Worm (Caenorhabditis elegans): ENCODE data around the gene W07G4.8.

The W07G4.8 gene

DNA sequence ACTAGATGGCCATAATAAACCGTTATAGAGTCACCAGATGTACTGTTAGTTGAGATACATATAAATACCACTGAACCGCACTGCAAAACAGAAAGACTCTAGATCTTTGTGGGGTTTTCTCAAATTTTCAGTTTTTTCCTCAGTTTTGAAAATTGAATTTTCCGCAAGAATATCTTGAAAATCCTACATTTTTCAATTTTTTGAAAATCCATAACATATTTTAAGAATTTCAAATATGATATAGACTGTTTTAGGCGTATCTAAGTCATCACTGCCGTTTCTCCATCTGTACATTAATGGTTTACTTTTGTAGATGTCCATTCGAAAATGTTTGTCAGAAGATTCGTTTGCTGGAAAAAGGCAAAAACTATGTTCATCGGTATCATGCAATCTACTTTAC is 12.5 kb upstream of the W07G4.8 start, which contains the start of gene F42E8.1:
F42E8.1 (plus strand) TSS at position 301 of the 400 bp plus-strand sequence.
- TF ChIP-seq K09A11.1 (tag; optimal IDR thresholded peaks at IDR 0.05; ENCODE audit: insufficient read depth): no peak
- TF ChIP-seq nhr-232 (tag; optimal IDR thresholded peaks at IDR 0.05): no peak
- TF ChIP-seq npax-4 (tag; optimal IDR thresholded peaks at IDR 0.05): no peak

DNA sequence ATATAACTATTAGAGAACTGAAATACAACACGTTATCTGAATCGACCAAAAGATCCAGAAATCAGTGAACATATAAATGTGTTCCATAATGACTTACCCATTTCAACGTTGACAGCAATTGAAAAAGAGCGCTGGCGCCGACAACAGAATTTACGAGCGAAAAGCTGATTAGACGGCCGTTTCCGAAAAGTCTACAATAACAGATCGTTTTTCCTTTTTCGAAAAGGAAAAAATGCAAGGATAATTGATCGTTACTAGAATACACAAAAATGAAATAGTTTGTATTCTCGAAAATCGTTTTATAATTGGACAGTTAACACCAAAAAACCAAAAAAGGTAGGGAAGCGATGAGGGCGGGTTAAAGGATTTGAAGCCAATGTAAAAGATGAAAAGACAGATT is 4.3 kb upstream of the W07G4.8 start, which contains the start of gene srr-1:
srr-1 (minus strand) TSS at position 101 of the 400 bp plus-strand sequence.
- TF ChIP-seq C38D4.7 (GFP tag; optimal IDR thresholded peaks at IDR 0.05) (no peak), madf-2 (tag; optimal IDR thresholded peaks at IDR 0.05) (no peak), ref-2 (tag; optimal IDR thresholded peaks at IDR 0.05) (no peak), ceh-48 (tag; optimal IDR thresholded peaks at IDR 0.05) (no peak), sox-4 (tag; optimal IDR thresholded peaks at IDR 0.05) (no peak)

DNA sequence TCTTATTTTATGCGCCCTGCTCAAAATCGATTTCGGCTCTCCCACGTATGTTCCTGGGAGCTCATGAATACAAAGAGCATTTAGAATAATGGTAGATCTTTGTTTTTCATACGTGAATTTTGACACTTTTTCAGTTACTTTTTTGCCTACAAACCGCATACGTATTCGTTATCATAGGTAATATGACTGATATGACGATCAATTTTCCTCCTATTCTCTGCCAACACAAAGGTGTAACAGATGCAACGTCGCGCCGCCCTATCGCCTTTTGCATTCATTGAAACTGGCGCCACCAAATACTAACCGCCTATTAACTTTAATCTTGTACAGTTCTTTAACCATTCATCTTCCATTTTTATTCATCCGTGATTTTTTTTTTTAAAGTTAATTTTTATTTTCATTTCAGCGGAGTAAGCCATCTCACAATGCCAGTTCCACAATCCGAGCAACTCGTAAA is 1.8 kb downstream of the W07G4.8 start, which contains the start of gene W07G4.5:
W07G4.5 (plus strand) TSS at position 407 of the 457 bp plus-strand sequence.
- TF ChIP-seq F13H6.1 (tag; optimal IDR thresholded peaks at IDR 0.05) (no peak), ztf-16 (tag; optimal IDR thresholded peaks at IDR 0.05) (no peak), sox-4 (tag; optimal IDR thresholded peaks at IDR 0.05) (no peak), hlh-30 (tag; optimal IDR thresholded peaks at IDR 0.05; ENCODE audit: insufficient read depth) (no peak), ceh-6 (GFP tag; optimal IDR thresholded peaks at IDR 0.05) (no peak), ceh-9 (tag; optimal IDR thresholded peaks at IDR 0.05) (no peak), eyg-1 (tag; optimal IDR thresholded peaks at IDR 0.05) (no peak), T23F11.4 (GFP tag; optimal IDR thresholded peaks at IDR 0.05) (no peak), rnt-1 (tag; optimal IDR thresholded peaks at IDR 0.05) (no peak), ceh-14 (tag; optimal IDR thresholded peaks at IDR 0.05) (no peak), pag-3 (tag; optimal IDR thresholded peaks at IDR 0.05; ENCODE audit: borderline replicate concordance) (no peak), elt-2 (tag; optimal IDR thresholded peaks at IDR 0.05) (no peak), C08G9.2 (tag; optimal IDR thresholded peaks at IDR 0.05) (no peak), fkh-6 (tag; optimal IDR thresholded peaks at IDR 0.05) (no peak), nfya-1 (tag; optimal IDR thresholded peaks at IDR 0.05) (no peak), ceh-22 (tag; optimal IDR thresholded peaks at IDR 0.05) (no peak), sdc-2 (tag; optimal IDR thresholded peaks at IDR 0.05) (no peak), tbx-7 (tag; optimal IDR thresholded peaks at IDR 0.05) (no peak), dmd-4 (tag; optimal IDR thresholded peaks at IDR 0.05; ENCODE audit: borderline replicate concordance) (no peak)

DNA sequence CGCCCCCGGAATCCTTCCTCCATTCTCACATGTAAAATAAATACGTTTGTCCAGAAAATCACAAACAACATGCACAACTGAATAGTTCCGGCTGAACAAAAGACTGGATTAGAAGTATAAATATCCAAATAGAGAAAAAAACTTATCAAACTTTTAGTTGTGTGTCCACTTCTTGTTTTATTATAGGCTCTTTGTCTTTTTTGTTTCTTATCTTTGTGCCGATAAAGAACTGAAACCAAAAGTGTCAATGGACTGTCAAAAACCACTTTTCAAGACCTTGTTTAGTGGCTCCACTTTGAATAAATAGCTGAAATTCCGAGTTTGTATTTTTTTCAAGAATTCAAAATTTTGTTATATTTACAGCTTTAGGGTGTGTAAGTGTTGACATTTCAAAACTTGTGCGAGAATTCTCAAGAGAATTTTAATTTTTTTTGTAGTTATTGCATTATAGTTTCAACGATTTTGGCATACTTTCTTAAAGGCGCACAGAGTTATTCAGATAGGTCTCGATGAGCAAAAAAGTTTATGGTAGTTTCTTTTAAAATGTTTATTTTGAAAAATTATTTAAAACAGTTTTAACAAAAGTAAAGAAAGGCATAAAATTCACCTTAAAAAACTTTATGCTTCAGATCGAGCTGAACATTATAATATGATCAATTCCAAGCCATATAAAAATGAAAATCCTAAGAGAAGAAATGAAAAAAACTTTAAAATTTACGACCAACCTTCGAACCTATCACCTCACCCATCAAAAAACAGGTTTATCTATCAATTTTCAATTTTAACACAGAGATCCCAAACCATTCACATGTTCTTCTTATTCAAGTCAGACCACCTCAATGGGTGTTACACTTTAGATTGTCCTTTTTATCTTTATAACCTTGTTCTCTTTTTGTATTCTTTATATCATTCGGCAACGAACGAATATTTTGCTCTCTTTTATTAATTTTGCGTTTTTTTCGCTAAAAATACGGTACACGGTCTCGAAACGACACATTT is 2.9 kb downstream of the W07G4.8 start:
- TF ChIP-seq unc-86 (tag; optimal IDR thresholded peaks at IDR 0.05): no peak
- TF ChIP-seq ceh-34 (tag; optimal IDR thresholded peaks at IDR 0.05): no peak
- no peak for TF ChIP-seq ceh-6 (GFP tag; optimal IDR thresholded peaks at IDR 0.05)
- TF ChIP-seq elt-2 (tag; optimal IDR thresholded peaks at IDR 0.05): peak; percentile 7

DNA sequence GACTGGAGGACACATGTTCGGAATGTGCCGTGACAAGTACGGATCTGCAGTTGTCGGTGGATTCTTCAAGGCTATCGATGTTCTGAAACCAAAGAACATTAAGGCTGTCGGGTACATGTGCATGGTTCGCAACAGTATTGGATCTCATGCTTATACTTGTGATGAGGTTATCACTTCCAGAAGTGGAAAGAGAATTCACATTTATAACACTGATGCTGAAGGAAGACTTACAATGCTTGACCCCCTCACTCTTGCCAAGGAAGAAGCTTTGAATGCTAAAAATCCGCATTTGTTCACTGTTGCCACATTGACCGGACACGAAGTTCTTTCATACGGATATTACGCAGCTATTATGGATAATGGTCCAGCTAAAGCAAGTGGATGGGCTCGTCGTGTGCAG is 4.3 kb downstream of the W07G4.8 start:
- TF ChIP-seq zip-5 (tag; optimal IDR thresholded peaks at IDR 0.05) (no peak), ceh-22 (tag; optimal IDR thresholded peaks at IDR 0.05) (no peak), hlh-13 (GFP tag; optimal IDR thresholded peaks at IDR 0.05) (no peak), hlh-30 (tag; optimal IDR thresholded peaks at IDR 0.05; ENCODE audit: insufficient read depth) (no peak), ceh-18 (tag; optimal IDR thresholded peaks at IDR 0.05) (no peak), ceh-2 (tag; optimal IDR thresholded peaks at IDR 0.05) (no peak), nhr-232 (tag; optimal IDR thresholded peaks at IDR 0.05) (no peak)

All from whole organism, late embryonic.